Fruit fly (Drosophila melanogaster) whole organism, embryonic: ENCODE measurements around the gene VhaM9.7-b.

Experiments used
- Awh ChIP-seq: fragments of 200-800 bp; sonication (Bioruptor generic); IDR thresholded peaks from 2 replicates; pipeline ENCODE4, ENCODE4 v1.3.6; 2022; ENCODE audit warnings: missing biosample characterization, missing genetic modification characterization
- B-H2 ChIP-seq: fragments of 200-800 bp; sonication (Bioruptor generic); optimal IDR thresholded peaks from 2 replicates; lab custom pipeline; 2018; ENCODE audit warnings: missing biosample characterization, mild to moderate bottlenecking, missing genetic modification characterization
- CG12071 ChIP-seq: fragments of 200-800 bp; sonication (Bioruptor generic); optimal IDR thresholded peaks from 3 replicates; lab custom pipeline; 2018; ENCODE audit warnings: missing biosample characterization, mild to moderate bottlenecking, missing genetic modification characterization
- CG12942 ChIP-seq: fragments of 200-800 bp; sonication (Bioruptor generic); optimal IDR thresholded peaks from 3 replicates; lab custom pipeline; 2016; ENCODE audit warnings: missing biosample characterization, missing genetic modification characterization
- CG14441 ChIP-seq: fragments of 200-800 bp; sonication (Bioruptor generic); IDR thresholded peaks from 2 replicates; pipeline ENCODE4 v1.3.6; 2022; ENCODE audit warnings: missing biosample characterization, missing genetic modification characterization
- CG1603 ChIP-seq: fragments of 200-800 bp; sonication (Bioruptor generic); optimal IDR thresholded peaks from 2 replicates; lab custom pipeline; 2019; ENCODE audit warnings: missing biosample characterization, mild to moderate bottlenecking, missing genetic modification characterization, moderate library complexity
- CG17328 ChIP-seq: fragments of 200-800 bp; sonication (Bioruptor generic); IDR thresholded peaks from 2 replicates; pipeline ENCODE4 v1.3.6; 2022; ENCODE audit warnings: missing biosample characterization, missing genetic modification characterization
- CG32532 ChIP-seq: fragments of 200-800 bp; sonication (Bioruptor generic); IDR thresholded peaks from 2 replicates; pipeline ENCODE4 v1.3.6; 2022; ENCODE audit warnings: missing biosample characterization, missing genetic modification characterization
- CG4360 ChIP-seq: fragments of 200-800 bp; sonication (Bioruptor generic); IDR thresholded peaks from 2 replicates; pipeline ENCODE4 v1.3.6; 2022; ENCODE audit warnings: missing biosample characterization, missing genetic modification characterization
- CG4820 ChIP-seq: fragments of 200-800 bp; sonication (Bioruptor generic); optimal IDR thresholded peaks from 3 replicates; lab custom pipeline; 2016; ENCODE audit warnings: missing biosample characterization, missing genetic modification characterization
- CG7786 ChIP-seq: fragments of 200-800 bp; sonication (Bioruptor generic); optimal IDR thresholded peaks from 2 replicates; lab custom pipeline; 2016; ENCODE audit warnings: missing biosample characterization, missing genetic modification characterization
- CG8765 ChIP-seq: fragments of 200-800 bp; sonication (Bioruptor generic); IDR thresholded peaks from 2 replicates; pipeline ENCODE4 v1.3.6; 2022; ENCODE audit warnings: missing biosample characterization, missing genetic modification characterization
- CG9932 ChIP-seq: fragments of 200-800 bp; sonication (Bioruptor generic); IDR thresholded peaks from 2 replicates; pipeline ENCODE4 v1.3.6; 2022; ENCODE audit warnings: missing biosample characterization, missing genetic modification characterization
- Dad ChIP-seq: fragments of 200-800 bp; sonication (Bioruptor generic); optimal IDR thresholded peaks from 3 replicates; lab custom pipeline; 2016; ENCODE audit warnings: missing biosample characterization, missing genetic modification characterization
- Dek ChIP-seq: fragments of 200-800 bp; sonication (Bioruptor generic); optimal IDR thresholded peaks from 3 replicates; lab custom pipeline; 2019; ENCODE audit warnings: missing biosample characterization, mild to moderate bottlenecking, missing genetic modification characterization, moderate library complexity
- Doc2 ChIP-seq: fragments of 200-800 bp; sonication (Bioruptor generic); IDR thresholded peaks from 2 replicates; pipeline ENCODE4 v1.3.6; 2022; ENCODE audit warnings: missing biosample characterization, missing genetic modification characterization
- E2f1 ChIP-seq: fragments of 200-800 bp; sonication (Bioruptor generic); IDR thresholded peaks from 2 replicates; pipeline ENCODE4 v1.3.6; 2022; ENCODE audit warnings: missing biosample characterization, missing genetic modification characterization
- Eip74EF ChIP-seq, 2 experiments: fragments of 200-800 bp in 1 of 2; fragments of >200 bp in 1 of 2; sonication (Bioruptor generic) in 1 of 2; optimal IDR thresholded peaks; 2 replicates each; lab custom pipeline; 2017 to 2019; ENCODE audit warnings: missing biosample characterization in 2 of 2, missing genetic modification characterization in 2 of 2, mild to moderate bottlenecking in 1 of 2, moderate library complexity in 1 of 2
- Ets65A ChIP-seq: fragments of 200-800 bp; sonication (Bioruptor generic); peaks from one replicate; lab custom pipeline; 2016; ENCODE audit warnings: missing biosample characterization, missing genetic modification characterization
- Gsc ChIP-seq: fragments of 200-800 bp; sonication (Bioruptor generic); IDR thresholded peaks from 2 replicates; pipeline ENCODE4 v1.3.6; 2022; ENCODE audit warnings: missing biosample characterization, missing genetic modification characterization
- H2.0 ChIP-seq: fragments of 200-800 bp; sonication (Bioruptor generic); IDR thresholded peaks from 2 replicates; pipeline ENCODE4 v1.3.6; 2022; ENCODE audit warnings: missing biosample characterization, missing genetic modification characterization
- Hand ChIP-seq: fragments of 200-800 bp; sonication (Bioruptor generic); optimal IDR thresholded peaks from 2 replicates; lab custom pipeline; 2017; ENCODE audit warnings: mild to moderate bottlenecking, missing biosample characterization, missing genetic modification reagents, missing genetic modification characterization
- Hr3 ChIP-seq: fragments of 200-800 bp; sonication (Bioruptor generic); optimal IDR thresholded peaks from 3 replicates; lab custom pipeline; 2016; ENCODE audit warnings: missing biosample characterization, missing genetic modification characterization
- Lpt ChIP-seq: fragments of >200 bp; optimal IDR thresholded peaks from 2 replicates; lab custom pipeline; 2018; ENCODE audit warnings: missing biosample characterization, missing genetic modification characterization
- Med ChIP-seq: fragments of 200-800 bp; sonication (Bioruptor generic); peaks from one replicate; lab custom pipeline; 2016; ENCODE audit warnings: missing biosample characterization, missing genetic modification characterization, mild to moderate bottlenecking, inconsistent platforms, moderate library complexity
- NC2α ChIP-seq: fragments of 200-800 bp; sonication (Bioruptor generic); optimal IDR thresholded peaks from 2 replicates; lab custom pipeline; 2016; ENCODE audit warnings: missing biosample characterization, missing genetic modification characterization
- Neu2 ChIP-seq: fragments of 200-800 bp; sonication (Bioruptor generic); optimal IDR thresholded peaks from 3 replicates; lab custom pipeline; 2016; ENCODE audit warnings: missing biosample characterization, missing genetic modification characterization, borderline replicate concordance
- Poxn ChIP-seq: fragments of 200-800 bp; sonication (Bioruptor generic); IDR thresholded peaks from 2 replicates; pipeline ENCODE4 v1.3.6; 2022; ENCODE audit warnings: missing biosample characterization, missing genetic modification characterization
- Six4 ChIP-seq: fragments of 200-800 bp; sonication (Bioruptor generic); optimal IDR thresholded peaks from 2 replicates; lab custom pipeline; 2016; ENCODE audit warnings: missing biosample characterization, missing genetic modification characterization
- Sry-δ ChIP-seq: fragments of 200-800 bp; sonication (Bioruptor generic); optimal IDR thresholded peaks from 2 replicates; lab custom pipeline; 2016; ENCODE audit warnings: missing biosample characterization, missing genetic modification characterization
- Usf ChIP-seq: fragments of 200-800 bp; sonication (Bioruptor generic); optimal IDR thresholded peaks from 2 replicates; lab custom pipeline; 2017; ENCODE audit warnings: missing genotype, missing biosample characterization, missing genetic modification characterization
- Xbp1 ChIP-seq: fragments of 200-800 bp; sonication (Bioruptor generic); optimal IDR thresholded peaks from 3 replicates; lab custom pipeline; 2016; ENCODE audit warnings: missing biosample characterization, mild to moderate bottlenecking, missing genetic modification characterization
- al ChIP-seq: fragments of 200-800 bp; sonication (Bioruptor generic); IDR thresholded peaks from 2 replicates; pipeline ENCODE4 v1.3.6; 2022; ENCODE audit warnings: missing biosample characterization, missing genetic modification characterization
- bab2 ChIP-seq: fragments of 200-800 bp; sonication (Bioruptor generic); optimal IDR thresholded peaks from 2 replicates; lab custom pipeline; 2016; ENCODE audit warnings: missing biosample characterization, missing genetic modification characterization
- bsh ChIP-seq, 2 experiments: fragments of 200-800 bp; sonication (Bioruptor generic); optimal IDR thresholded peaks; 2 replicates each; lab custom pipeline; 2017 to 2018; ENCODE audit warnings: mild to moderate bottlenecking in 2 of 2, missing biosample characterization in 2 of 2, missing genetic modification characterization in 2 of 2, moderate library complexity in 1 of 2
- chif ChIP-seq, 2 experiments: fragments of 200-800 bp; sonication (Bioruptor generic); optimal IDR thresholded peaks; 3 replicates each; lab custom pipeline; 2016; ENCODE audit warnings: missing biosample characterization in 2 of 2, missing genetic modification characterization in 2 of 2
- crol ChIP-seq: fragments of 200-800 bp; sonication (Bioruptor generic); IDR thresholded peaks from 2 replicates; pipeline ENCODE4 v1.3.6; 2022; ENCODE audit warnings: missing biosample characterization, missing genetic modification characterization
- dimm ChIP-seq: fragments of 200-800 bp; sonication (Bioruptor generic); IDR thresholded peaks from 2 replicates; pipeline ENCODE4 v1.3.6; 2022; ENCODE audit warnings: missing biosample characterization, missing genetic modification characterization
- en ChIP-seq: fragments of 200-800 bp; sonication (Bioruptor generic); optimal IDR thresholded peaks from 2 replicates; lab custom pipeline; 2016; ENCODE audit warnings: missing biosample characterization, missing genetic modification characterization
- grau ChIP-seq: fragments of 200-800 bp; optimal IDR thresholded peaks from 3 replicates; lab custom pipeline; 2019; ENCODE audit warnings: missing biosample characterization, mild to moderate bottlenecking, missing genetic modification characterization, moderate library complexity
- hb ChIP-seq: fragments of 200-800 bp; sonication (Bioruptor generic); IDR thresholded peaks from 3 replicates; pipeline ENCODE4 v1.3.6; 2022; ENCODE audit warnings: missing biosample characterization, missing genetic modification characterization; ENCODE audit not compliant: partially characterized antibody
- klu ChIP-seq: fragments of 200-800 bp; sonication (Bioruptor generic); IDR thresholded peaks from 2 replicates; pipeline ENCODE4 v1.3.6; 2022; ENCODE audit warnings: missing biosample characterization, missing genetic modification characterization
- maf-S ChIP-seq: fragments of 200-800 bp; sonication (Bioruptor generic); optimal IDR thresholded peaks from 2 replicates; lab custom pipeline; 2016; ENCODE audit warnings: missing biosample characterization, missing genetic modification characterization
- mam ChIP-seq: fragments of 200-800 bp; sonication (Bioruptor generic); optimal IDR thresholded peaks from 3 replicates; lab custom pipeline; 2016; ENCODE audit warnings: missing biosample characterization, missing genetic modification characterization
- mirr ChIP-seq: fragments of 200-800 bp; sonication (Bioruptor generic); optimal IDR thresholded peaks from 3 replicates; lab custom pipeline; 2018; ENCODE audit warnings: missing biosample characterization, mild to moderate bottlenecking, missing genetic modification characterization
- mld ChIP-seq: fragments of 200-800 bp; sonication (Bioruptor generic); IDR thresholded peaks from 3 replicates; pipeline ENCODE4 v1.3.6; 2022; ENCODE audit warnings: missing biosample characterization, missing genetic modification characterization; ENCODE audit not compliant: partially characterized antibody
- seq ChIP-seq: fragments of 200-800 bp; sonication (Bioruptor generic); IDR thresholded peaks from 2 replicates; pipeline ENCODE4 v1.3.6; 2022; ENCODE audit warnings: missing biosample characterization, missing genetic modification characterization
- slp2 ChIP-seq: fragments of 200-800 bp; sonication (Bioruptor generic); optimal IDR thresholded peaks from 2 replicates; lab custom pipeline; 2016; ENCODE audit warnings: missing biosample characterization, missing genetic modification characterization
- sqz ChIP-seq: fragments of 200-800 bp; sonication (Bioruptor generic); optimal IDR thresholded peaks from 3 replicates; lab custom pipeline; 2018; ENCODE audit warnings: missing biosample characterization, mild to moderate bottlenecking, missing genetic modification characterization
- sr ChIP-seq: fragments of 200-800 bp; sonication (Bioruptor generic); IDR thresholded peaks from 3 replicates; pipeline ENCODE4 v1.3.6; 2022; ENCODE audit warnings: missing biosample characterization, missing genetic modification characterization
- tna ChIP-seq: fragments of 200-800 bp; sonication (Bioruptor generic); IDR thresholded peaks from 2 replicates; pipeline ENCODE4 v1.3.6; 2022; ENCODE audit warnings: missing biosample characterization, missing genetic modification characterization; ENCODE audit not compliant: partially characterized antibody
- trh ChIP-seq: fragments of 200-800 bp; sonication (Bioruptor generic); optimal IDR thresholded peaks from 2 replicates; lab custom pipeline; 2016; ENCODE audit warnings: missing biosample characterization, missing genetic modification characterization

The VhaM9.7-b gene

DNA sequence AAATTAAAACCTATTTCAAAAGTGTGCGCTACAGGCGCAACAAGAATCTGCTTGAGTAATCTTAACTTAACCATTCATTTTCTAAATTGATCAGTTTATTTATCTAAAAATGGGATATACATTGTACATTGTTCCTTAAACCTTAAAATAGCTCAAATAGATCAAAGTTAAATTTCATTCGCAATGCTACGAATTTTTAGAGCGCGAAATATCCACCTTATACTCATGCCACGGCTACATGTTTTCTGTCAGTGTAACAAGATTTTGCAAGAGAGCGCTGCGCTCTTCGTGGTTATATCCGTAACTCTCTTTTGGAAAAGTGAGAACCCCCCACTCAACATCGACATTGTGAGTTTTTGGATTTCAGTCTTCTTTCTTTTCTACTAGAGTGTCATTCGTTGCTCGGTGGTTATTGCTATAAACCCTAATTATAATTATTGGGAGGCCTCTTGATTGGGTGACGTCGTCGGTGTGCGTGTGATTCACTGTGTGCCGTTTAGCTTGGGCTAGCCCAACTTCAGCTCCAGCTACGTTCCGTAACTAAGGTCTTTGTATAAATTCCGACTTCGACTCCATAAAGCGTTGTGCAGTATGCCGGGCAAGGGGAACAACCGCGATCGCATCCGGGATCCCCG, 30.1 kb upstream of the VhaM9.7-b start (continued):
- no peak for TF ChIP-seq CG8765 (GFP tag; lab: Robert Waterston, UW)
- no peak for TF ChIP-seq Six4 (GFP tag; lab: Kevin White, UChicago)
- TF ChIP-seq bsh (GFP tag; optimal IDR thresholded peaks at IDR 0.05; lab: Kevin White, UChicago), result peak in 1 of 2 experiments; percentile 53
- TF ChIP-seq CG17328 (GFP tag; lab: Robert Waterston, UW), result peak; percentile 51
- TF ChIP-seq Hand (GFP tag; lab: Kevin White, UChicago), result peak; percentile 35
- TF ChIP-seq Dad (GFP tag; lab: Kevin White, UChicago), result no peak
- no peak for TF ChIP-seq NC2α
- no peak for TF ChIP-seq CG12942 (GFP tag; lab: Kevin White, UChicago)
- TF ChIP-seq E2f1 (GFP tag; lab: Robert Waterston, UW), result no peak
- peak; percentile 16 to 41 for TF ChIP-seq chif (GFP tag; optimal IDR thresholded peaks at IDR 0.05; lab: Kevin White, UChicago)
- TF ChIP-seq B-H2 (GFP tag; lab: Kevin White, UChicago), result no peak
- TF ChIP-seq Neu2 (GFP tag; lab: Kevin White, UChicago), result no peak
- peak; percentile 54 for TF ChIP-seq mam (GFP tag; lab: Kevin White, UChicago)
- peak; percentile 47 for TF ChIP-seq CG1603 (tag; lab: Kevin White, UChicago)
- TF ChIP-seq CG32532 (GFP tag; lab: Robert Waterston, UW), result 0 out of 2 replicates have a peak, but pooled peaks have one; percentile 23
- no peak for TF ChIP-seq CG14441 (GFP tag; lab: Robert Waterston, UW)
- TF ChIP-seq grau (tag; lab: Kevin White, UChicago), result peak; percentile 41
- peak; percentile 23 for TF ChIP-seq CG12071
- TF ChIP-seq H2.0 (GFP tag; lab: Robert Waterston, UW), result 0 out of 2 replicates have a peak, but pooled peaks have one; percentile 32
- no peak for TF ChIP-seq seq
- TF ChIP-seq crol (GFP tag; lab: Robert Waterston, UW), result no peak
- peak; percentile 71 for TF ChIP-seq Med (GFP tag; lab: Kevin White, UChicago)
- no peak for TF ChIP-seq klu
- TF ChIP-seq Sry-δ, result no peak
- no peak for TF ChIP-seq Lpt (GFP tag; lab: Kevin White, UChicago)
- no peak for TF ChIP-seq Gsc (GFP tag; lab: Robert Waterston, UW)
- no peak for TF ChIP-seq mld
- no peak for TF ChIP-seq al
- peak; percentile 44; the same call in 1 of the 2 replicates for TF ChIP-seq Awh (GFP tag; lab: Robert Waterston, UW)
- TF ChIP-seq slp2 (GFP tag; lab: Kevin White, UChicago), result peak; percentile 23
- TF ChIP-seq bab2 (GFP tag; lab: Kevin White, UChicago), result no peak
- TF ChIP-seq CG9932 (GFP tag; lab: Robert Waterston, UW), result no peak
- peak; percentile 38 for TF ChIP-seq Hr3 (GFP tag; lab: Kevin White, UChicago)
- no peak for TF ChIP-seq CG4360
- no peak for TF ChIP-seq Eip74EF (GFP tag; optimal IDR thresholded peaks at IDR 0.05; lab: Kevin White, UChicago)
- no peak for TF ChIP-seq CG4820 (GFP tag; lab: Kevin White, UChicago)
- TF ChIP-seq CG7786, result no peak
- TF ChIP-seq mirr (GFP tag; lab: Kevin White, UChicago), result no peak
- TF ChIP-seq en (GFP tag; lab: Kevin White, UChicago), result no peak
- peak; percentile 12 for TF ChIP-seq maf-S (GFP tag; lab: Kevin White, UChicago)
- TF ChIP-seq Doc2 (GFP tag; lab: Robert Waterston, UW), result no peak
- TF ChIP-seq Dek (tag; lab: Kevin White, UChicago), result no peak
- no peak for TF ChIP-seq Usf (GFP tag; lab: Kevin White, UChicago)
- TF ChIP-seq dimm (GFP tag; lab: Robert Waterston, UW), result no peak
- no peak for TF ChIP-seq tna
- TF ChIP-seq hb (GFP tag; lab: Robert Waterston, UW), result no peak
- TF ChIP-seq sr, result no peak
- TF ChIP-seq Xbp1, result peak; percentile 55
- TF ChIP-seq trh (GFP tag; lab: Kevin White, UChicago), result no peak
- TF ChIP-seq Poxn (GFP tag; lab: Robert Waterston, UW), result no peak
- TF ChIP-seq Ets65A (GFP tag; lab: Kevin White, UChicago), result no peak
- no peak for TF ChIP-seq sqz (GFP tag; lab: Kevin White, UChicago)
